Fruit fly (Drosophila melanogaster): Measurements from ENCODE around the gene CG34007.

The CG34007 gene

DNA sequence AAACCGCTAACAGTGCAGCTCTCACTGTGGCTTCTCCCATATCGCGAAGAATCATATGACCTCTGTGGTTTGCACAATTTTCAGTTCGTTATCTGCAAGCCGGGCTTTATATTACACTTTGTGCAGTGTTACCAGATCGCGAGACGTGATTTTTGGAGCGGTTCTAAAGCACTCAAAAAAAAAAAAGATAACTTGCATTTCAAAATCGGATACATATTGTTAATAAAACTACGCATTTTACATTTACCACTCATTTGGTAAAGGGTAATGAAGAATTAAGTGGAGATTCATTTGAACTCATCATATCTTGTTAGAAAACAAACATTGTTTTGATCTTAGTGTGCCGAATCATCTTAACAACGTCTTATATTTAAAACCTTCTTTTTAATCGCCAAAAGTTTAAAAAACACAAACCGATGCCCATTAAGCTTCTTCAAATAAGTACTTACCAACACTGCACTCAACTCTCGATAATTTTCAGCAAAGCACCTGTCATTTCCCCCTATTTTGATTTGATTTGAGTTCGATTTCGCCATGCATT, 31.4 kb upstream of the CG34007 start, which contains the start of gene CG2493 (continued):
- TF ChIP-seq Bgb (GFP tag; IDR thresholded peaks at IDR 0.05; ENCODE audit: partially characterized antibody) = no peak
- TF ChIP-seq MTF-1 (GFP tag; optimal IDR thresholded peaks at IDR 0.05; ENCODE audit: borderline replicate concordance) = peak; percentile 8
- TF ChIP-seq CG7271 (tag; optimal IDR thresholded peaks at IDR 0.05) = no peak
- TF ChIP-seq Scr (GFP tag; IDR thresholded peaks at IDR 0.05; ENCODE audit: partially characterized antibody) = no peak
- no peak for TF ChIP-seq CG30431 (GFP tag; optimal IDR thresholded peaks at IDR 0.05)
- TF ChIP-seq Asciz (GFP tag; optimal IDR thresholded peaks at IDR 0.05) = peak; percentile 38
- TF ChIP-seq NC2α (GFP tag; optimal IDR thresholded peaks at IDR 0.05) = no peak
- TF ChIP-seq sens (GFP tag) = peak; percentile 80
- no peak for TF ChIP-seq CG18476 (GFP tag; optimal IDR thresholded peaks at IDR 0.05)
- no peak for TF ChIP-seq z (GFP tag; IDR thresholded peaks at IDR 0.05)
- peak; percentile 52 for TF ChIP-seq stwl (tag; optimal IDR thresholded peaks at IDR 0.05)
- TF ChIP-seq CG18619 (GFP tag; optimal IDR thresholded peaks at IDR 0.05) = no peak
- TF ChIP-seq jumu (GFP tag; optimal IDR thresholded peaks at IDR 0.05) = no peak
- TF ChIP-seq Rfx (GFP tag; IDR thresholded peaks at IDR 0.05) = peak; percentile 45
- TF ChIP-seq CG11560 (tag; IDR thresholded peaks at IDR 0.05) = no peak
- no peak for TF ChIP-seq CG15011 (GFP tag; optimal IDR thresholded peaks at IDR 0.05)
- no peak for TF ChIP-seq Tbp (GFP tag; optimal IDR thresholded peaks at IDR 0.05)
- TF ChIP-seq eyg (GFP tag; optimal IDR thresholded peaks at IDR 0.05) = no peak
- TF ChIP-seq cad (GFP tag; optimal IDR thresholded peaks at IDR 0.05) = no peak
- no peak for TF ChIP-seq CG1602 (GFP tag; optimal IDR thresholded peaks at IDR 0.05)
- peak; percentile 45 for TF ChIP-seq CG17186 (GFP tag; optimal IDR thresholded peaks at IDR 0.05)
- TF ChIP-seq kay (GFP tag; optimal IDR thresholded peaks at IDR 0.05) = no peak
- TF ChIP-seq nerfin-1 (tag; optimal IDR thresholded peaks at IDR 0.05) = peak; percentile 3
- TF ChIP-seq CG2116 (GFP tag; optimal IDR thresholded peaks at IDR 0.05) = peak; percentile 35
- no peak for TF ChIP-seq ato (GFP tag; IDR thresholded peaks at IDR 0.05; ENCODE audit: partially characterized antibody)
- TF ChIP-seq seq (GFP tag; IDR thresholded peaks at IDR 0.05) = no peak
- TF ChIP-seq stc (GFP tag; IDR thresholded peaks at IDR 0.05) = no peak
- TF ChIP-seq HmgD (GFP tag; optimal IDR thresholded peaks at IDR 0.05) = no peak
- TF ChIP-seq H15 (GFP tag; IDR thresholded peaks at IDR 0.05) = no peak
- TF ChIP-seq CG4424 (GFP tag; optimal IDR thresholded peaks at IDR 0.05) = peak; percentile 36
- TF ChIP-seq CG33213 (GFP tag; optimal IDR thresholded peaks at IDR 0.05) = peak; percentile 5
- TF ChIP-seq Atf6 (GFP tag; IDR thresholded peaks at IDR 0.05) = no peak
- no peak for TF ChIP-seq Nf-YC (tag; optimal IDR thresholded peaks at IDR 0.05)
- peak; percentile 18 for TF ChIP-seq CG1603 (tag; optimal IDR thresholded peaks at IDR 0.05)
- peak; percentile 45 for TF ChIP-seq Fer1 (GFP tag; optimal IDR thresholded peaks at IDR 0.05)
- TF ChIP-seq bbx (GFP tag; IDR thresholded peaks at IDR 0.05; ENCODE audit: partially characterized antibody) = no peak
- no peak for TF ChIP-seq h (optimal IDR thresholded peaks at IDR 0.05)
- TF ChIP-seq Abd-B (GFP tag; optimal IDR thresholded peaks at IDR 0.05) = peak; percentile 23
- TF ChIP-seq CG10267 (tag; optimal IDR thresholded peaks at IDR 0.05) = peak; percentile 82
- peak; percentile 14 for TF ChIP-seq Fer3 (tag; optimal IDR thresholded peaks at IDR 0.05)
- TF ChIP-seq tap (tag; optimal IDR thresholded peaks at IDR 0.05) = no peak
- no peak for TF ChIP-seq bsh (GFP tag; optimal IDR thresholded peaks at IDR 0.05)
- peak; percentile 42 for TF ChIP-seq pzg (GFP tag; optimal IDR thresholded peaks at IDR 0.05)
- no peak for TF ChIP-seq CG13424 (tag; optimal IDR thresholded peaks at IDR 0.05)
- no peak for TF ChIP-seq CG12104 (GFP tag; optimal IDR thresholded peaks at IDR 0.05)
- TF ChIP-seq CG33557 (GFP tag; optimal IDR thresholded peaks at IDR 0.05) = no peak
- TF ChIP-seq hkb (optimal IDR thresholded peaks at IDR 0.05) = no peak
- TF ChIP-seq hkb (GFP tag; IDR thresholded peaks at IDR 0.05) = no peak
- peak; percentile 52; the same call in 1 of the 3 replicates for TF ChIP-seq CG17361 (GFP tag; IDR thresholded peaks at IDR 0.05)
- peak; percentile 15 for TF ChIP-seq dmrt99B (tag; optimal IDR thresholded peaks at IDR 0.05)
- TF ChIP-seq gfzf (GFP tag; optimal IDR thresholded peaks at IDR 0.05) = peak; percentile 58

Measured in whole organism, embryonic.